Worm (Caenorhabditis elegans): ENCODE results near the gene rabr-4.

The rabr-4 gene

ce11 chrV:16218972-16219757 lies 24.4 kb downstream of the rabr-4 start, which contains the start of gene glc-1:
glc-1 (plus strand) TSS chrV:16219634.
- TF ChIP-seq mab-5 (tag; optimal IDR thresholded peaks at IDR 0.05) (no peak), nhr-28 (tag; optimal IDR thresholded peaks at IDR 0.05) (no peak), hlh-1 (tag; optimal IDR thresholded peaks at IDR 0.05) (no peak), ham-2 (GFP tag; optimal IDR thresholded peaks at IDR 0.05) (no peak), nhr-76 (tag; optimal IDR thresholded peaks at IDR 0.05) (no peak), lin-32 (GFP tag; optimal IDR thresholded peaks at IDR 0.05) (no peak), blmp-1 (tag; optimal IDR thresholded peaks at IDR 0.05) (no peak), nhr-2 (tag; optimal IDR thresholded peaks at IDR 0.05) (no peak), sptf-1 (tag; optimal IDR thresholded peaks at IDR 0.05) (no peak), snpc-4 (tag; optimal IDR thresholded peaks at IDR 0.05) (no peak), nhr-12 (tag; optimal IDR thresholded peaks at IDR 0.05) (no peak), nhr-237 (tag; optimal IDR thresholded peaks at IDR 0.05) (no peak)

- TF ChIP-seq blmp-1 (tag; optimal IDR thresholded peaks at IDR 0.05) (no peak), ham-2 (GFP tag; optimal IDR thresholded peaks at IDR 0.05) (no peak), ceh-83 (GFP tag; optimal IDR thresholded peaks at IDR 0.05) (no peak), flh-1 (GFP tag; optimal IDR thresholded peaks at IDR 0.05) (no peak), bed-3 (GFP tag; optimal IDR thresholded peaks at IDR 0.05) (no peak), unc-39 (tag; optimal IDR thresholded peaks at IDR 0.05) (no peak), mab-5 (tag; optimal IDR thresholded peaks at IDR 0.05) (no peak), lin-13 (tag; optimal IDR thresholded peaks at IDR 0.05) (no peak), mep-1 (tag; optimal IDR thresholded peaks at IDR 0.05) (no peak), lsy-2 (tag; optimal IDR thresholded peaks at IDR 0.05) (no peak), nhr-2 (tag; optimal IDR thresholded peaks at IDR 0.05) (no peak), sem-2 (GFP tag; optimal IDR thresholded peaks at IDR 0.05) (no peak), ces-1 (GFP tag; optimal IDR thresholded peaks at IDR 0.05) (no peak), zip-8 (tag; optimal IDR thresholded peaks at IDR 0.05) (no peak), M03D4.4 (tag; optimal IDR thresholded peaks at IDR 0.05) (no peak), unc-62 (GFP tag; optimal IDR thresholded peaks at IDR 0.05) (no peak), ceh-43 (GFP tag; optimal IDR thresholded peaks at IDR 0.05) (no peak)
Observed at ce11 chrV:16220020-16220419, 25.3 kb downstream of the rabr-4 start.

DNA sequence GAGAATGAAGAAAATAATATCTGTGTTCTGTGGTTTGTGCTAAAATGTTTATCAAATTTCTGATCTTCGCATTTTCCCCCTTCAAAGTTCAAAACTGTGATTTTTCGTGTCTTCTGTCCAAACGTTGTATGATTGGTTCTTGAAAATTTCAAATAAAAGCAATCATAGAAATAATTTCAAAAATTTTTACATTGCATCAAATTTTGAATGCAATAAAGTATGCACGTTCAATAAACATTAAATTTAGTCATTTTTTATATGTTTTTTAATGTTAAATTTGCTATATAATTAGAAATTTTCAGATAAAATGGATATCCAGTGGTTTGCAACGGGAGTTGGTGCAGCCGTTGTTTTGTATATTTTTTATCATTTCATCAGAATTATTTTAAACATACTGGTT lies 29.3 kb downstream of the rabr-4 start, which contains the start of gene stdh-2:
TSS of gene stdh-2 (plus strand) at position 301 of the 400 bp plus-strand sequence.
- TF ChIP-seq ceh-39 (tag; optimal IDR thresholded peaks at IDR 0.05) (no peak), lsy-2 (tag; optimal IDR thresholded peaks at IDR 0.05) (no peak), cnd-1 (tag; optimal IDR thresholded peaks at IDR 0.05) (no peak), nhr-12 (tag; optimal IDR thresholded peaks at IDR 0.05) (no peak), drap-1 (GFP tag; optimal IDR thresholded peaks at IDR 0.05) (no peak), pha-4 (tag; optimal IDR thresholded peaks at IDR 0.05) (no peak), nhr-76 (tag; optimal IDR thresholded peaks at IDR 0.05) (no peak), ceh-83 (GFP tag; optimal IDR thresholded peaks at IDR 0.05) (no peak), flh-1 (GFP tag; optimal IDR thresholded peaks at IDR 0.05) (no peak)

DNA sequence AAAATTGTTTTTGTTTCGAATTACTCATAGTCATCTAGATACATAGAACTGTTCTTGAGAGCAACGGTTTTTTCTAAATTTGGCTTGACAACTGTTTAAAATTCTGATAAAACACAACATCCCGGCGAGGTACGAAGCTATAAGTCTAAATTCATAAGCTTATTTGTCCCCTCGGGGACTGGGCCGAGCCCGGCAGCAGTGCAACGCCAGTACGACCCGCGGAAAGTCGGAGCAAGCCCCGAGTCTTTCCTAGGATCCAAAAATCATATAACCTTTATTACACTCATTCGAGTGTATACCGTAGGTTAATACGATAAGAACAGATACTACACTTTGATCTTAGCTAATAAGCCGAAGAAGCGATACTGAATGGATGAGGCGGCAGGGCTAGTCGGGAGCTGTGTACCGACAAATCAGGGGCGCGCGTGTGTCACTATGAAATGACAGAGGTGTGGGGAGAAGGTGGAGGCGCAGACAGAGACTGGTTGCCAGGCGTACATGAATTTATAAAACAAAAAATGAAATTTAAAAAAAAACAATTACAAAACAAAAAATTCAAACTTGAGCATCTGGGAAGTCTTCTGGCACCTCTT lies 30.9 kb downstream of the rabr-4 start:
- TF ChIP-seq zip-8 (tag; optimal IDR thresholded peaks at IDR 0.05), result no peak
- no peak for TF ChIP-seq hlh-1 (tag; optimal IDR thresholded peaks at IDR 0.05)

ce11 chrV:16226581-16226980 lies 31.8 kb downstream of the rabr-4 start, which contains the start of gene F11A5.13:
F11A5.13 (minus strand) TSS chrV:16226681.
- TF ChIP-seq zip-8 (tag; optimal IDR thresholded peaks at IDR 0.05) (no peak), nhr-28 (tag; optimal IDR thresholded peaks at IDR 0.05) (no peak), nhr-12 (tag; optimal IDR thresholded peaks at IDR 0.05) (no peak), mls-2 (tag; optimal IDR thresholded peaks at IDR 0.05) (no peak), hlh-1 (tag; optimal IDR thresholded peaks at IDR 0.05) (no peak), ztf-11 (tag; optimal IDR thresholded peaks at IDR 0.05) (no peak), lin-32 (GFP tag; optimal IDR thresholded peaks at IDR 0.05) (no peak)

All from whole organism, mixed stage, embryonic.